Worm (Caenorhabditis elegans) whole organism, mixed stage, embryonic: ENCODE results near the gene F33H1.4.

Experiments used
- lin-13 ChIP-seq: fragments of 150-350 bp; optimal IDR thresholded peaks from 2 replicates; lab custom pipeline; 2014; ENCODE audit warnings: missing biosample characterization, missing genetic modification characterization
- nhr-28 ChIP-seq: fragments of 150-350 bp; optimal IDR thresholded peaks from 2 replicates; lab custom pipeline; 2014; ENCODE audit warnings: missing biosample characterization, missing genetic modification characterization
- nhr-76 ChIP-seq: sonication (generic microtip); optimal IDR thresholded peaks from 2 replicates; lab custom pipeline; 2017; ENCODE audit warnings: missing biosample characterization, missing genetic modification characterization
- pha-4 ChIP-seq: fragments of 150-350 bp; optimal IDR thresholded peaks from 2 replicates; lab custom pipeline; 2018; ENCODE audit warnings: missing biosample characterization, missing genetic modification reagents, missing genetic modification characterization
- snpc-4 ChIP-seq: fragments of 150-350 bp; optimal IDR thresholded peaks from 2 replicates; lab custom pipeline; 2014; ENCODE audit warnings: missing biosample characterization, missing genetic modification characterization
- tbx-8 ChIP-seq: fragments of 200-800 bp; sonication (Bioruptor generic); optimal IDR thresholded peaks from 2 replicates; lab custom pipeline; 2018; ENCODE audit warnings: mild to moderate bottlenecking, missing genetic modification characterization, moderate library complexity, missing compliant biosample characterization
- unc-39 ChIP-seq: fragments of 150-350 bp; optimal IDR thresholded peaks from 2 replicates; lab custom pipeline; 2014; ENCODE audit warnings: missing biosample characterization, missing genetic modification characterization

ce11 chrII:10203765-10204164 lies 29.3 kb downstream of the F33H1.4 start:
- TF ChIP-seq snpc-4 (tag; lab: Kevin White, UChicago) (no peak), nhr-76 (no peak), unc-39 (tag; lab: Kevin White, UChicago) (no peak), pha-4 (tag; lab: Kevin White, UChicago) (peak; percentile 68), nhr-28 (no peak), lin-13 (tag; lab: Kevin White, UChicago) (no peak), tbx-8 (GFP tag; lab: Kevin White, UChicago) (no peak)
